Worm (Caenorhabditis elegans): Measurements from ENCODE around the gene set-6.
A peak's percentile ranks its signal among the peaks of the same experiment; 100 is the strongest.

The set-6 gene

DNA sequence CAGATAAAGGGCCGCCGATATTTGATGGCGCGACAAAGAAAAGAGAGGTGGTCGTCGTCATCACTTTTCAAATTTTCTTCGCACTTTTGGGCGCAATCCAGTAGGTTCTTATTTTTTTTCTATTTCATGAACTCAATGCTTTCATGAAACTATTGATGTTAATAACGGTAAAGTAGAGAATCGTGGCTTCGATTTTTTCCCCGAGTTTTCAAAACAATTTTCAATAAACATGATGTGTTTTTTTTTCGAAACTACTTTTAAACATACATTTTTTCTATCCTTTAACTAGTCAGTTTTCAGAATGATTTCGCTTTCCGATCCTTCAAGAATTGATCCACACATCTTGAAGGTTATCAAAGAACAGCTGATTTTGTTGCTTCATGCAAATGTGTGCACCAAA, 11.4 kb upstream of the set-6 start, which contains the start of gene C49F5.5 (continued):
- no peak for TF ChIP-seq snpc-4 (GFP tag; optimal IDR thresholded peaks at IDR 0.05)
- no peak for TF ChIP-seq snpc-4 (tag; optimal IDR thresholded peaks at IDR 0.05)
- TF ChIP-seq madf-6 (GFP tag; IDR thresholded peaks at IDR 0.05) = no peak
- TF ChIP-seq Y95B8A.8 (GFP tag; IDR thresholded peaks at IDR 0.05) = no peak
- no peak for TF ChIP-seq athp-1 (tag; optimal IDR thresholded peaks at IDR 0.05)

DNA sequence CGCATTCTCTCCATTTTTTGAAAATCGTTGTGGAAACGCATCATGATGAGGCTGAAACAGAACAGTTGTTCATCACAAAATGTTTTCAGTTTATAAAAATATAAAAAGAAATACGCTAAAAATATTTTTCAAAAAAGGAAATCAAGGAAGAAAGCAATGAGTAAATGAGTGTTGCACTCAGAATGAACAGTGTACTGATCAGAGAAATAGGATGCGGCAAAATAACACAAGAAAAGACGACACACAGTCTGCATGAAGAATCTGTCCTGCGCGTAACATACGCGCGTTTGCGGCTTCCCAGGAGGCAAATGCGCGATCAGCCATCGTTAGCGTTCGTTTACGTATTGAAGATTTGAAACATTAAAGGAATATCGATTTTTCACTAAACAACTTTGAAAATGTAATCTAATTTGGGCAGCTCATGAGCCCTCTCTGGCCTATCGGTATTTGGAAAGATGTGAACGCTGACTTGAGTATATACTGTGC, 9.1 kb upstream of the set-6 start, which contains the start of gene C49F5.3:
Gene C49F5.3 (minus strand): TSS at position 51 of the 486 bp plus-strand sequence.
- TF ChIP-seq zfh-2 (GFP tag; conservative IDR thresholded peaks at IDR 0.05) (no peak), aptf-2 (GFP tag; conservative IDR thresholded peaks at IDR 0.05) (peak; percentile 97)

DNA sequence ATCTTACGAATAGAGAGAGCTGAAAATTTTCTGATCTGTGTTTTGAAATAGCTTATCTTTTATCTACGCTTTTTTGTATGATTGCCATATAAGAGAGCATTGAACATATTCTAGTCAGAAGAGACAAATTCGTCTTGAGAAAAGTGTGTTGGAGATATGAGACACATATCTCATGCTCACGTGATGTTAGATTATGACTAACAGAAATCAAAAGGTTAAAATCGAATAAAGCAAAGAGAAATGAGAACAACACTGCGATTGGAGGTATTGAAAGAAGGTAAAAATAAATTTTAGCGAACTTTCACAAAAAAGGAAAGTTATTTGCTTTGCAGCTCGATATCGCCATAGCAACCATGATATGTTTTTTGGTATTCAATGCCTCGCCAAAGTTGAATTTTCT, 7.6 kb upstream of the set-6 start, which contains the start of gene nhr-167:
Gene nhr-167 (minus strand): TSS at position 21 of the 400 bp plus-strand sequence.
- TF ChIP-seq tbp1 (GFP tag; optimal IDR thresholded peaks at IDR 0.05) (no peak), madf-3 (GFP tag; IDR thresholded peaks at IDR 0.05) (no peak), akir-1 (GFP tag; optimal IDR thresholded peaks at IDR 0.05) (no peak), attf-6 (GFP tag; IDR thresholded peaks at IDR 0.05) (no peak), rcor-1 (GFP tag; IDR thresholded peaks at IDR 0.05) (no peak), T07F8.4 (tag; optimal IDR thresholded peaks at IDR 0.05) (no peak), Y95B8A.8 (GFP tag; IDR thresholded peaks at IDR 0.05) (no peak), unc-130 (GFP tag; optimal IDR thresholded peaks at IDR 0.05) (no peak), dox-1 (GFP tag; IDR thresholded peaks at IDR 0.05) (no peak), pha-4 (tag; optimal IDR thresholded peaks at IDR 0.05) (no peak), B0261.1 (tag; optimal IDR thresholded peaks at IDR 0.05) (no peak)

DNA sequence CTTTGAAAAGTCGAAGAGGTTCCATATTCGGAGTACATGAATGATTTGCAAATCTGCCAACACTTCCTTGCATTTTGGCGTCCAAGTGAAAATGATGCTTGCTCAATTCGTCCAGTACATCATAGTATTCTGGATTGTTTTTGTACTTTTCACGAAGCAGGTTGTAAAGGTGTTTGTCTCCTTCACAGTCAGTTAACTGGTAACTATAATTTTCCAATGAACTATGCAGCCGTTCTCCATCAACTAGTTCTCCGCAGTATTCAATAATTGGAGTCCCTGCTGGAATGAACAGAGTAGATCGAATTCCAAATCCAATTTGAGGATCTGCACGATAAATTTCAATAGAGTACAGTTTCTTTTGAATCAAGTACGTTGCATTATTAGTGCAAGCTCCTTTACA, 3.2 kb downstream of the set-6 start:
- no peak for TF ChIP-seq ceh-40 (GFP tag; IDR thresholded peaks at IDR 0.05)
- TF ChIP-seq repo-1 (tag; optimal IDR thresholded peaks at IDR 0.05) = peak; percentile 6
- TF ChIP-seq mcd-1 (GFP tag; IDR thresholded peaks at IDR 0.05) = no peak
- TF ChIP-seq attf-3 (GFP tag; conservative IDR thresholded peaks at IDR 0.05) = no peak
- TF ChIP-seq lir-1 (GFP tag; conservative IDR thresholded peaks at IDR 0.05) = no peak

DNA sequence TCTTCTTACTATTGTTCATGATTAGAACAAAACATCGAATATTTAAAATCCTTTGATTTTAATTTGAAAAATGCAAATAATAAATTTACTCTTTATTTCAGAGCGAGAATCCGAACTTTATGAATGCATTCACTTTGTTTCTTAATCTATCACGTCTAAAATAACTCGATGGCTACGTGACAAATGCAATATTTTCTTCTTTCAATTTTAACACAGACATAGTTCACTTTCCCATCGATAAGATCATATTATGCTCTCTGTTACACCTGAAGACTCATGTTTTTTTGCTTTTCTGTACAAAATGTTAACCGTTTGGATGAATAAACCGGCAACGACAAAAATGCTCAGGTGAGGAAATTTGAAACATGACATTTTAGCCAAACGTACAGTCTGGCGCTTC, 4.9 kb downstream of the set-6 start:
- TF ChIP-seq ztf-18 (tag; optimal IDR thresholded peaks at IDR 0.05) (no peak), mel-28 (tag; optimal IDR thresholded peaks at IDR 0.05; ENCODE audit: borderline replicate concordance) (no peak), K11D2.4 (GFP tag; IDR thresholded peaks at IDR 0.05) (peak; percentile 29; the same call in 1 of the 2 replicates), unc-62 (GFP tag; optimal IDR thresholded peaks at IDR 0.05) (no peak)

DNA sequence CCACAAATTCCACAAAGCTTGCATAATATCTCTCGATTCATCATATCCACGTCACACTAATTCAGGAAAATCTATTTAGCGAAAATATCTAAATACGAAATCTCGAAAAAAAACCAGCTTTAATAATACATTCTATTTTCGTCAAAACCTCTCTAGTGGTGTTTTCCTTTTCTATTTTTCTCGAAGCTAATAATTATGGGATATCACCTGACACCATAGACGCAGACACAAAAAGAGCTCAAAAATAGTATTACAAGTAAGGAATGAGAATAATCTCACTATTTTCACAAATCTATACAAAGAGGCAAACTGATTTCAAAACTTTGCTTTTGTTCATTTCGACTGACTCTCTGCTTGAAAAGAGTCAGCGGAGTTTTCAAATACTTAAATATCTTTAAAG, 5.4 kb downstream of the set-6 start:
- TF ChIP-seq lin-40 (tag; optimal IDR thresholded peaks at IDR 0.05) (no peak), ZK185.1 (tag; optimal IDR thresholded peaks at IDR 0.05; ENCODE audit: poor library complexity, severe bottlenecking) (no peak), lsl-1 (GFP tag; optimal IDR thresholded peaks at IDR 0.05) (no peak), mes-4 (tag; optimal IDR thresholded peaks at IDR 0.05) (no peak), repo-1 (tag; optimal IDR thresholded peaks at IDR 0.05) (no peak), unc-130 (GFP tag; optimal IDR thresholded peaks at IDR 0.05) (no peak), ztf-25 (GFP tag; IDR thresholded peaks at IDR 0.05) (no peak), madf-6 (GFP tag; IDR thresholded peaks at IDR 0.05) (no peak)

Measured in whole organism, young adult.